Worm (Caenorhabditis elegans): Measurements from ENCODE around the gene ifb-1.

DNA sequence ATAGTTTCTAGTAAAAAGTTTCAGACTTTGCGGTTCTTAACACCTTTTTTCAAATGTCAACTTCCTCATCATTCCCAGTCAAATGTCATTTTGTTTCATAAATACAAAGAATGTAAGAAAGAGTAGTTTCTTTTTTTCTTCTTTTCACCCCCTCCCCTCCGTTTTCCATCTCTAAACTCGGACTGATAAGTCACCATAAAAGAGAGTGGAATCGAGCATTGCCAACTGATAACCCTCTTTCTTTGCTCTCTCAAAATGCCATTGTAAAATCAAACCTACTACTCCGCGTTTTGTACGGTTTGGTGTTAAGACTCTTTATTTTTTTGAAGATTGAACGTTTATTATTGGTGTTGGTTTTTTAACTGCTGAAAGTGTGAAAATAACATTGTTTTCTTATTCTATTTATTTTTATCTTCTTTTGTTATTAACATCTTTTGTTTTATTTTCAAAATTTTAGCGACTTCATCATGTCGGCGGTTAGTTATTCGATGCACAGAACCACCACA is 15.6 kb upstream of the ifb-1 start, which contains the start of gene ifb-2:
- no peak for TF ChIP-seq egl-27 (tag; optimal IDR thresholded peaks at IDR 0.05)
- TF ChIP-seq nhr-11 (tag; optimal IDR thresholded peaks at IDR 0.05) = no peak
- TF ChIP-seq elt-1 (tag; optimal IDR thresholded peaks at IDR 0.05) = no peak
- no peak for TF ChIP-seq aly-2 (tag; optimal IDR thresholded peaks at IDR 0.05)
- no peak for TF ChIP-seq elt-3 (tag; optimal IDR thresholded peaks at IDR 0.05)
- no peak for TF ChIP-seq lsy-2 (tag; optimal IDR thresholded peaks at IDR 0.05)
- no peak for TF ChIP-seq nhr-77 (tag; optimal IDR thresholded peaks at IDR 0.05)
- TF ChIP-seq lin-11 (tag; optimal IDR thresholded peaks at IDR 0.05) = no peak
- no peak for TF ChIP-seq ztf-11 (tag; optimal IDR thresholded peaks at IDR 0.05)

Measured in whole organism, L2 larva.